Worm (Caenorhabditis elegans) whole organism, early embryonic: ENCODE data around the gene T23B12.6.

Source experiments
- B0310.2 ChIP-seq: sonication (generic microtip); optimal IDR thresholded peaks from 2 replicates; lab custom pipeline; 2016; ENCODE audit warnings: mild to moderate bottlenecking, missing genetic modification characterization, missing compliant biosample characterization
- F13C5.2 ChIP-seq: sonication (generic microtip); optimal IDR thresholded peaks from 2 replicates; lab custom pipeline; 2017; ENCODE audit warnings: mild to moderate bottlenecking, missing genetic modification characterization, inconsistent platforms, missing compliant biosample characterization
- aly-1 ChIP-seq: sonication (generic microtip); optimal IDR thresholded peaks from 2 replicates; lab custom pipeline; 2016; ENCODE audit warnings: missing genetic modification characterization, missing compliant biosample characterization
- ama-1 ChIP-seq: fragments of 150-350 bp; optimal IDR thresholded peaks from 2 replicates; lab custom pipeline; 2014
- ceh-13 ChIP-seq: fragments of 200-800 bp; sonication (Bioruptor generic); optimal IDR thresholded peaks from 2 replicates; lab custom pipeline; 2018; ENCODE audit warnings: mild to moderate bottlenecking, missing genetic modification characterization, missing compliant biosample characterization
- ceh-36 ChIP-seq: sonication (generic microtip); optimal IDR thresholded peaks from 2 replicates; lab custom pipeline; 2016; ENCODE audit warnings: missing genetic modification characterization, inconsistent platforms, missing compliant biosample characterization
- ets-7 ChIP-seq: sonication (generic microtip); optimal IDR thresholded peaks from 2 replicates; lab custom pipeline; 2016; ENCODE audit warnings: missing genotype, missing genetic modification characterization, missing compliant biosample characterization
- flt-1 ChIP-seq: fragments of 200-800 bp; sonication (Bioruptor generic); IDR thresholded peaks from 2 replicates; pipeline ENCODE4 v1.3.6; 2022; ENCODE audit warnings: missing genetic modification characterization, missing compliant biosample characterization
- hmbx-1 ChIP-seq: sonication (generic microtip); optimal IDR thresholded peaks from 2 replicates; lab custom pipeline; 2016; ENCODE audit warnings: mild to moderate bottlenecking, missing genetic modification characterization, missing compliant biosample characterization
- hmg-4 ChIP-seq: fragments of 200-800 bp; sonication (Bioruptor generic); optimal IDR thresholded peaks from 2 replicates; lab custom pipeline; 2018; ENCODE audit warnings: mild to moderate bottlenecking, missing genetic modification characterization, missing compliant biosample characterization
- hnd-1 ChIP-seq: sonication (generic microtip); optimal IDR thresholded peaks from 2 replicates; lab custom pipeline; 2016; ENCODE audit warnings: missing genetic modification characterization, missing compliant biosample characterization
- pes-1 ChIP-seq: fragments of 200-800 bp; sonication (Bioruptor generic); IDR thresholded peaks from 2 replicates; pipeline ENCODE4 v1.3.6; 2022; ENCODE audit warnings: missing genetic modification reagents, missing genetic modification characterization, missing compliant biosample characterization
- scrt-1 ChIP-seq: fragments of 200-800 bp; sonication (Bioruptor generic); IDR thresholded peaks from 2 replicates; pipeline ENCODE4 v1.3.6; 2022; ENCODE audit warnings: missing genetic modification characterization, missing compliant biosample characterization
- sea-1 ChIP-seq: fragments of 200-800 bp; sonication (Bioruptor generic); conservative IDR thresholded peaks from 2 replicates; pipeline ENCODE4 v1.3.6; 2022; ENCODE audit warnings: missing genetic modification characterization, missing compliant biosample characterization
- tbx-11 ChIP-seq: fragments of 200-800 bp; sonication (Bioruptor generic); IDR thresholded peaks from 2 replicates; pipeline ENCODE4 v1.3.6; 2022; ENCODE audit warnings: missing genetic modification characterization, missing compliant biosample characterization
- tbx-37 ChIP-seq: fragments of 200-800 bp; sonication (Bioruptor generic); conservative IDR thresholded peaks from 2 replicates; pipeline ENCODE4 v1.3.6; 2022; ENCODE audit warnings: missing genetic modification reagents, missing genetic modification characterization, missing compliant biosample characterization
- tra-4 ChIP-seq: sonication (generic microtip); optimal IDR thresholded peaks from 2 replicates; lab custom pipeline; 2017; ENCODE audit warnings: missing genetic modification characterization, missing compliant biosample characterization

Gene T23B12.6

DNA sequence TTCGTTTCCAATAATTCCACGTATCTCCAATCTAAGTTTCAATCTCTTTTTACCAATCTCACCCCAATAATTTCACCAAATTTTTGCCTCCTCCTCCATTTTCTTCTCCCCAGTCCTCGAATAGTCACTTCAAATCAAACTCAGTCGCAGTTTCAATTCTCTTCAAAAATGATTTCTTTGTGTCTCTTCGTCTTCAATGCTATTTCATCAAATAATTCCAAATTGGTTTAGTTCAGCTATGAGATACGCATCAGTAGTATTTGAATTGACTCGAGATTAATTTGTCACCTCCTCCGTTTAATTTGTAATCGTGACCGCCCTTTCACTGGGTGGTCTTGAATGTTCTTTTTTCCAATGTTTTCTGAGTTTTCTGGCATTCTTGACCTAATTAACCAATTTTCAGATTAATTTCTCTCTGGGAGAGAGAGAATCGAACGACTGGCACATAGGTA, 5.2 kb downstream of the T23B12.6 start, which contains the start of gene T23B12.11:
Gene T23B12.11, plus strand, starts transcription at position 402 of the 452 bp plus-strand sequence.
- TF ChIP-seq hmg-4 (GFP tag; lab: Kevin White, UChicago) = no peak

DNA sequence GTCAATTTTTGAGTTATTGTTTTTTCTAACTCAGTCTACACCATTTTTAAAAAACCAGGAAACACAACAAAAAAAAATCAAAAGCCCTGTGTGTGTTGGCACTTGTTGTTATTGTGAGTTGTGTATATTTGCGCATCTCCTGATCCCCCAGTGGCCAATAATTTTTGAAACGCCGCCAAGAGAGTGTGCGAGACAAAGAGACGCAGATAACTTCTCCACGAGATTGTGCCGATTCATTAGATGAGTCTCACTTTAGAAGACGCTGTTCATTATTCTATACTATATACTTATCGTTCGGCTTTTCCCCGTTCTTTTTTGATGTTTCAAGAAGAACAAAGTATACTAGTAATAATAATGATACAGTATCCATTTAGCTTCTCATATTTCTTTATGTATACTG, 9.5 kb downstream of the T23B12.6 start:
- no peak for TF ChIP-seq hmg-4 (GFP tag; lab: Kevin White, UChicago)
- no peak for TF ChIP-seq B0310.2 (tag; lab: Kevin White, UChicago)
- no peak for TF ChIP-seq ama-1 (lab: Kevin White, UChicago)
- no peak for TF ChIP-seq F13C5.2 (tag; lab: Kevin White, UChicago)
- no peak for TF ChIP-seq tbx-11 (GFP tag; lab: Robert Waterston, UW)
- no peak for TF ChIP-seq tra-4 (tag; lab: Kevin White, UChicago)
- TF ChIP-seq scrt-1 (GFP tag; lab: Robert Waterston, UW) = no peak
- TF ChIP-seq pes-1 = no peak
- no peak for TF ChIP-seq flt-1 (GFP tag; lab: Robert Waterston, UW)
- no peak for TF ChIP-seq hnd-1
- no peak for TF ChIP-seq aly-1 (tag; lab: Kevin White, UChicago)
- no peak for TF ChIP-seq ets-7
- no peak for TF ChIP-seq sea-1 (GFP tag; lab: Robert Waterston, UW)
- no peak for TF ChIP-seq ceh-36 (tag; lab: Kevin White, UChicago)

DNA sequence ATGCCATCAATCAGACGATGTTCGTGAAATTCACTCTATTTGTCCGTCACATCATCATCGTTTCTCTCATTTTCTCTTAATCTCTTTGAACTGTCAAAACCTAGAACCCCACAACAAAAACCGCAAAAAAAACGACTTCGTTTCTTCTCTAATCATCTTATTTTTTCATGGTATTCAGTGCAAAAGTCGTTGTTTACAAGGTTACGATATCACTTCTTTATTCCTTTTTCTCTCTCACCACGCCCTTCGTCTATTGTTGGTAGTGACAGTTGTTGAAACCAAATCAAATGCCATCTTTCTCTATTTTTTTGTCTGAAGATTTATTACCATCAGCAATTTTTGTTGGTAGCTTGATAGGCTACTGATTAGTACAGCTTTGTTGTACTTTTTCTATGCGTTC, 11.0 kb downstream of the T23B12.6 start:
- TF ChIP-seq hmbx-1 = no peak
- TF ChIP-seq pes-1 = no peak
- no peak for TF ChIP-seq tbx-11 (GFP tag; lab: Robert Waterston, UW)
- no peak for TF ChIP-seq tra-4 (tag; lab: Kevin White, UChicago)
- TF ChIP-seq ceh-36 (tag; lab: Kevin White, UChicago) = no peak
- TF ChIP-seq flt-1 (GFP tag; lab: Robert Waterston, UW) = no peak
- no peak for TF ChIP-seq scrt-1 (GFP tag; lab: Robert Waterston, UW)
- TF ChIP-seq B0310.2 (tag; lab: Kevin White, UChicago) = no peak
- no peak for TF ChIP-seq sea-1 (GFP tag; lab: Robert Waterston, UW)
- no peak for TF ChIP-seq ama-1 (lab: Kevin White, UChicago)
- TF ChIP-seq tbx-37 = no peak
- no peak for TF ChIP-seq ceh-13 (GFP tag; lab: Kevin White, UChicago)
- TF ChIP-seq aly-1 (tag; lab: Kevin White, UChicago) = no peak
- no peak for TF ChIP-seq hmg-4 (GFP tag; lab: Kevin White, UChicago)
- no peak for TF ChIP-seq F13C5.2 (tag; lab: Kevin White, UChicago)
- no peak for TF ChIP-seq ets-7
- no peak for TF ChIP-seq hnd-1

DNA sequence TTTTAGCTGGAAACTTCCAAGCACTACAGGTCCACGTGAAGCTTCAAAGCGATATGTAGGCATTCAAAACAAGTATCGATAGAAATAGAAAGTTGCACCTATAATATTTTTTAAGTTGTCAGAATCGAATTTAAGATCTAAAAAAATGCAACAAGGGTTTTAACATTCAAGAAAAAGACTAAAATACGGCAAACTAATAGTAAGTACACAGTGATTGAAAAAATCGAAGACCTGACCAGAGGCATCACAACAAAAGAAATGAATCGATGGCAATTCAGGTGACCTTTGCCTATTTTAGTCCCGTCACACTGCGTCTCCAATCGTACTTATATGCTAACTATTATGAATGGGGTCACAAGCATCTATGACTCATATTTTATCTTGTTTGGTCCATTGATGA, 12.3 kb downstream of the T23B12.6 start, which contains the start of gene T23B12.5:
Gene T23B12.5, minus strand, starts transcription at position 101 of the 400 bp plus-strand sequence.
- TF ChIP-seq scrt-1 (GFP tag; lab: Robert Waterston, UW) (no peak), tbx-11 (GFP tag; lab: Robert Waterston, UW) (no peak), hmg-4 (GFP tag; lab: Kevin White, UChicago) (no peak), ceh-36 (tag; lab: Kevin White, UChicago) (no peak), sea-1 (GFP tag; lab: Robert Waterston, UW) (no peak), hmbx-1 (no peak), flt-1 (GFP tag; lab: Robert Waterston, UW) (no peak), B0310.2 (tag; lab: Kevin White, UChicago) (no peak), hnd-1 (no peak), ets-7 (no peak), tra-4 (tag; lab: Kevin White, UChicago) (no peak), tbx-37 (no peak), pes-1 (no peak), ceh-13 (GFP tag; lab: Kevin White, UChicago) (no peak), F13C5.2 (tag; lab: Kevin White, UChicago) (no peak)

- TF ChIP-seq ceh-13 (GFP tag; lab: Kevin White, UChicago) (no peak), scrt-1 (GFP tag; lab: Robert Waterston, UW) (no peak), hnd-1 (no peak), aly-1 (tag; lab: Kevin White, UChicago) (no peak), hmg-4 (GFP tag; lab: Kevin White, UChicago) (no peak), ets-7 (no peak), tbx-11 (GFP tag; lab: Robert Waterston, UW) (no peak), sea-1 (GFP tag; lab: Robert Waterston, UW) (no peak)
These were observed 14.6 kb downstream of the T23B12.6 start for ce11 chrV:8445636-8446035.

- TF ChIP-seq F13C5.2 (tag; lab: Kevin White, UChicago) = no peak
- no peak for TF ChIP-seq flt-1 (GFP tag; lab: Robert Waterston, UW)
These were observed 15.8 kb downstream of the T23B12.6 start, which contains the start of gene lmd-3 for ce11 chrV:8444357-8444856. lmd-3 (minus strand) TSS chrV:8444806.

- TF ChIP-seq hmbx-1 (no peak), ets-7 (no peak), ceh-13 (GFP tag; lab: Kevin White, UChicago) (no peak), ama-1 (lab: Kevin White, UChicago) (no peak), hmg-4 (GFP tag; lab: Kevin White, UChicago) (no peak), B0310.2 (tag; lab: Kevin White, UChicago) (no peak), sea-1 (GFP tag; lab: Robert Waterston, UW) (no peak)
These were observed 22.9 kb downstream of the T23B12.6 start for ce11 chrV:8437358-8437757.

DNA sequence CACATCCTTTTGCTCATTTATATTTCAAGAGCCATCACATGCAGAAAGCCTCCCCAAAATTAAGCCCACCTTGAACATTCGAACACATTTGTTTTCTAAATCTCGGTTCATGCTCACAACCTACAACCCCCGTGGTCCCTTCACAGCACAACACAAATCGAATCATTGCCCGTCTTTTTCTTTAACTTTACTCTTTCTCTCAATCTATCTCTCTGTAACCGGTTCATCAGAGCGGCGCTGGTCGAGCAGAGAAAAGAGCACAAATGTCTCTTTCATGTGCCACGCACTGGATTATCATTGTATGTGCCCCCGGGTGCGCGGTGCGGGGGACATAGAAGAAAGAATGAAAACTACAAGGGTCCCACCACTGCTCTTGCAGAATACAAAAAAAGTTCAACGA, 24.9 kb downstream of the T23B12.6 start:
- no peak for TF ChIP-seq pes-1
